Worm (Caenorhabditis elegans) whole organism, young adult: Measurements from ENCODE around the gene ZK795.3.
A peak's percentile ranks its signal among the peaks of the same experiment; 100 is the strongest.

ENCODE experiments used
- C06A6.2 ChIP-seq: fragments of 200-800 bp; sonication (Bioruptor generic); conservative IDR thresholded peaks from 2 replicates; pipeline ENCODE4 v1.3.6; 2022; ENCODE audit warnings: missing genetic modification characterization, missing compliant biosample characterization
- F49E8.2 ChIP-seq: sonication (generic microtip); optimal IDR thresholded peaks from 3 replicates; lab custom pipeline; 2017; ENCODE audit warnings: missing genetic modification characterization, mild to moderate bottlenecking, missing compliant biosample characterization, antibody characterized with exemption, moderate library complexity; ENCODE audit not compliant: insufficient read depth
- dpl-1 ChIP-seq: fragments of 150-350 bp; optimal IDR thresholded peaks from 2 replicates; lab custom pipeline; 2014; ENCODE audit warnings: missing biosample characterization, missing genetic modification reagents, missing genetic modification characterization
- him-1 ChIP-seq: sonication (generic microtip); optimal IDR thresholded peaks from 2 replicates; lab custom pipeline; 2016; ENCODE audit warnings: missing genotype, missing genetic modification reagents, missing genetic modification characterization, missing compliant biosample characterization
- hmg-20 ChIP-seq: fragments of 200-800 bp; sonication (Bioruptor generic); IDR thresholded peaks from 2 replicates; pipeline ENCODE4 v1.3.6; 2022; ENCODE audit warnings: missing genetic modification reagents, missing genetic modification characterization, missing compliant biosample characterization
- nhr-27 ChIP-seq: fragments of 200-800 bp; sonication (Bioruptor generic); optimal IDR thresholded peaks from 2 replicates; lab custom pipeline; 2018; ENCODE audit warnings: mild to moderate bottlenecking, missing genetic modification characterization, moderate library complexity, missing compliant biosample characterization
- pha-4 ChIP-seq: fragments of 150-350 bp; sonication (generic microtip); optimal IDR thresholded peaks from 2 replicates; lab custom pipeline; 2014; ENCODE audit warnings: missing biosample characterization, missing genetic modification reagents, missing genetic modification characterization
- rcor-1 ChIP-seq: fragments of 200-800 bp; sonication (Bioruptor generic); IDR thresholded peaks from 2 replicates; pipeline ENCODE4 v1.3.6; 2022; ENCODE audit warnings: missing genetic modification reagents, missing genetic modification characterization, missing compliant biosample characterization
- tbp1 ChIP-seq: fragments of 200-800 bp; sonication (Bioruptor generic); optimal IDR thresholded peaks from 2 replicates; lab custom pipeline; 2018; ENCODE audit warnings: mild to moderate bottlenecking, missing genetic modification characterization, missing compliant biosample characterization
- ztf-28 ChIP-seq: fragments of 200-800 bp; sonication (Bioruptor generic); IDR thresholded peaks from 2 replicates; pipeline ENCODE4 v1.3.6; 2022; ENCODE audit warnings: missing genetic modification reagents, missing genetic modification characterization, missing compliant biosample characterization

DNA sequence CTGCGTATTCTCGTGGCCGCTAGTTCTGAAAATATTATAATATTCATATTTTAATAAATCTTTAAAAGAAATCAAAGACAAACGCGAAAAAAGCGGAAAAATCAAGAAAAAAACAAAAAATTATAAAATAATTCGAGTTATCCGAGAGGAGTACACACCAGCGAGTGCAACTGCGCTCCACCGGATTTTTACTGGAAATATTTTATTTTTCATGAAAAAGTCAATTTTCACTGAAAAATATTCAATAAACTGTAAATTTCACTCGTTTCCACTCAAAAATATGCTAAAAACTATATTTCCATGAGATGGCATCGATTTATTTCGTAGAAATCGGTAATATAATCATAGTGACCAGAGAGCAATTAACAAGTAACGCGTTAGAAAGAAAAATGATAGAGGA lies 46.2 kb downstream of the ZK795.3 start, which contains the start of gene Y55D9A.2:
- TF ChIP-seq C06A6.2 (no peak), ztf-28 (GFP tag; lab: Robert Waterston, UW) (no peak), pha-4 (tag; lab: Kevin White, UChicago) (no peak), F49E8.2 (peak; percentile 40), him-1 (tag; lab: Kevin White, UChicago) (peak; percentile 39), hmg-20 (GFP tag; lab: Robert Waterston, UW) (no peak), nhr-27 (no peak), rcor-1 (GFP tag; lab: Robert Waterston, UW) (no peak), dpl-1 (GFP tag; lab: Kevin White, UChicago) (no peak), tbp1 (GFP tag; lab: Kevin White, UChicago) (no peak)
